Worm (Caenorhabditis elegans): ENCODE data around the gene zhit-3.

DNA sequence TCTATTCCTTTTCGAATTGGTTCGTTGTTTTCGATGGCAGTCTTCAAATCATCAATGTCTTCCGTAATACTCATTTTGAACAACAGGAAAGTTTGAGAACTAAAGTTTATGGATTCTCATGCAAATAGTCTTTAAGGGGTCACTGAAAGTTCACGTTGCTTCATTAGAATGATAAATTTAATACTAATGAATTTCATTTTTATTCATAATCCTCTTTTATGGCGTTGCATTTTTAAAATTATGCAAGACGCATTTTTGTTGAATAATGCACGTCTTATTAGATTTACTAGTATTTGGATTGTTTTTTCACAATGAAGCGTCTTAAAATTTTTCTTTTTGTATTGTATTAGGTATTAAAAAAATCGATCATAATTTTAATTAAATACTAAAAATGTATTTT lies 31.2 kb upstream of the zhit-3 start, which contains the start of gene C12D8.9:
- no peak for TF ChIP-seq efl-1 (optimal IDR thresholded peaks at IDR 0.05)
- no peak for TF ChIP-seq efl-1 (GFP tag; optimal IDR thresholded peaks at IDR 0.05 in 1 of 2)
- no peak for TF ChIP-seq nhr-77 (tag; optimal IDR thresholded peaks at IDR 0.05)
- no peak for TF ChIP-seq alr-1 (tag; optimal IDR thresholded peaks at IDR 0.05; ENCODE audit: borderline replicate concordance)
- no peak for TF ChIP-seq aly-2 (tag; optimal IDR thresholded peaks at IDR 0.05)
- no peak for TF ChIP-seq C04F5.9 (tag; optimal IDR thresholded peaks at IDR 0.05)
- no peak for TF ChIP-seq ztf-4 (tag; optimal IDR thresholded peaks at IDR 0.05)
- TF ChIP-seq C34B4.2 (tag; optimal IDR thresholded peaks at IDR 0.05) = no peak
- TF ChIP-seq aha-1 (tag; optimal IDR thresholded peaks at IDR 0.05) = no peak
- no peak for TF ChIP-seq nhr-76 (tag; optimal IDR thresholded peaks at IDR 0.05)
- no peak for TF ChIP-seq pqm-1 (tag; optimal IDR thresholded peaks at IDR 0.05)
- no peak for TF ChIP-seq irx-1 (tag; optimal IDR thresholded peaks at IDR 0.05)
- no peak for TF ChIP-seq vab-15 (tag; optimal IDR thresholded peaks at IDR 0.05)

Measured in whole organism, L1 larva.